Worm (Caenorhabditis elegans): ENCODE results near the gene srab-16.

DNA sequence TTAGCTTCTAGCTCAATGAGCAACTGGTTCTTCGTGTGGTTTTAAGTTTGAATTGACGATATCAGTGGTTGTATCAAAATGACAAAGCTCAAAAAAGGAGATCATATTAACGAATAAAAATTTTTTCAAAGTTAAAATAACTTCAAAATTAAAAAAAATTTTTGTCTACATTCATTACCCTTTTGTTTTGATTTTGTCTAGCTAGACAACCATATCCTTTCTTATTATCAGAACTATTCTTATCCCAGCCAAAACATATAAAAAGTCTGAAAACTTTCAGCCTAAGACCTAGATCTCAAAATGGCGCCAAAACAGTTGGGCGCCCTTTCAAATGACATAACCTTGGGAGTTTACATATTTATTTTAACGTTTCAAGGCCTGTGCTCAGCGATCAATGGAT, 34.6 kb downstream of the srab-16 start, which contains the start of gene R13D11.1:
- TF ChIP-seq him-1 (tag; optimal IDR thresholded peaks at IDR 0.05) (no peak), W03F9.2 (tag; optimal IDR thresholded peaks at IDR 0.05) (no peak), dao-5 (tag; optimal IDR thresholded peaks at IDR 0.05) (no peak)
